Worm (Caenorhabditis elegans) whole organism, young adult: Measurements from ENCODE around the gene F11A10.5.

Experiments
- B0019.2 ChIP-seq: fragments of 200-800 bp; sonication (Bioruptor generic); conservative IDR thresholded peaks from 2 replicates; pipeline ENCODE4 v1.3.6; 2022; ENCODE audit warnings: missing genetic modification reagents, missing genetic modification characterization, missing compliant biosample characterization
- ceh-27 ChIP-seq: fragments of 200-800 bp; sonication (Bioruptor generic); optimal IDR thresholded peaks from 2 replicates; lab custom pipeline; 2018; ENCODE audit warnings: mild to moderate bottlenecking, missing genetic modification characterization, moderate library complexity, missing compliant biosample characterization
- fkh-3 ChIP-seq: sonication (generic microtip); optimal IDR thresholded peaks from 2 replicates; lab custom pipeline; 2016; ENCODE audit warnings: mild to moderate bottlenecking, missing genetic modification characterization, missing compliant biosample characterization
- hrde-1 ChIP-seq: sonication (generic microtip); optimal IDR thresholded peaks from 2 replicates; lab custom pipeline; 2016; ENCODE audit warnings: missing genetic modification characterization, mild to moderate bottlenecking, missing compliant biosample characterization, moderate library complexity, missing genotype, missing genetic modification reagents, borderline replicate concordance
- madf-10 ChIP-seq: sonication (generic microtip); optimal IDR thresholded peaks from 2 replicates; lab custom pipeline; 2016; ENCODE audit warnings: mild to moderate bottlenecking, missing genetic modification characterization, missing compliant biosample characterization
- nfya-1 ChIP-seq: sonication (generic microtip); optimal IDR thresholded peaks from 2 replicates; lab custom pipeline; 2017; ENCODE audit warnings: antibody characterized with exemption, missing compliant biosample characterization, missing genetic modification characterization, borderline replicate concordance; ENCODE audit not compliant: insufficient read depth
- nhr-27 ChIP-seq: fragments of 200-800 bp; sonication (Bioruptor generic); optimal IDR thresholded peaks from 2 replicates; lab custom pipeline; 2018; ENCODE audit warnings: mild to moderate bottlenecking, missing genetic modification characterization, moderate library complexity, missing compliant biosample characterization
- sea-2 ChIP-seq: fragments of 200-800 bp; sonication (Bioruptor generic); IDR thresholded peaks from 2 replicates; pipeline ENCODE4 v1.3.6; 2022; ENCODE audit warnings: missing genetic modification characterization, missing compliant biosample characterization
- unc-62 ChIP-seq: fragments of 150-350 bp; optimal IDR thresholded peaks from 2 replicates; lab custom pipeline; 2014; ENCODE audit warnings: missing biosample characterization, missing genetic modification reagents, missing genetic modification characterization
- ztf-22 ChIP-seq: fragments of 200-800 bp; sonication (Bioruptor generic); optimal IDR thresholded peaks from 2 replicates; lab custom pipeline; 2018; ENCODE audit warnings: mild to moderate bottlenecking, missing genetic modification characterization, moderate library complexity, missing compliant biosample characterization
- ztf-25 ChIP-seq: fragments of 200-800 bp; sonication (Bioruptor generic); IDR thresholded peaks from 2 replicates; pipeline ENCODE4 v1.3.6; 2022; ENCODE audit warnings: missing genetic modification reagents, missing genetic modification characterization, missing compliant biosample characterization

ce11 chrIV:12110339-12110738 is 16.4 kb downstream of the F11A10.5 start, which contains the start of gene col-129:
- TF ChIP-seq nfya-1 (tag; lab: Kevin White, UChicago), result no peak
- no peak for TF ChIP-seq nhr-27 (tag; lab: Kevin White, UChicago)
- TF ChIP-seq madf-10 (tag; lab: Kevin White, UChicago), result no peak
- TF ChIP-seq hrde-1, result no peak
- no peak for TF ChIP-seq B0019.2 (GFP tag; lab: Robert Waterston, UW)
- TF ChIP-seq sea-2 (GFP tag; lab: Robert Waterston, UW), result no peak
- no peak for TF ChIP-seq ztf-25 (GFP tag; lab: Robert Waterston, UW)
- TF ChIP-seq ztf-22, result no peak
- no peak for TF ChIP-seq fkh-3 (tag; lab: Kevin White, UChicago)
- no peak for TF ChIP-seq unc-62 (GFP tag; lab: Kevin White, UChicago)
- TF ChIP-seq ceh-27 (GFP tag; lab: Kevin White, UChicago), result no peak
